Worm (Caenorhabditis elegans) whole organism, L4 larva: ENCODE results near the gene T24E12.10.

Experiments
- F37D6.2 ChIP-seq: sonication (generic microtip); optimal IDR thresholded peaks from 2 replicates; lab custom pipeline; 2016; ENCODE audit warnings: mild to moderate bottlenecking, missing genetic modification characterization, missing compliant biosample characterization
- ama-1 ChIP-seq: fragments of 150-350 bp; optimal IDR thresholded peaks from 2 replicates; lab custom pipeline; 2014; ENCODE audit warnings: inconsistent platforms, mixed read lengths
- arid-1 ChIP-seq: fragments of 200-800 bp; sonication (Bioruptor generic); conservative IDR thresholded peaks from 2 replicates; pipeline ENCODE4 v1.3.6; 2022; ENCODE audit warnings: missing genetic modification reagents, missing genetic modification characterization, missing compliant biosample characterization
- attf-4 ChIP-seq: sonication (generic microtip); optimal IDR thresholded peaks from 3 replicates; lab custom pipeline; 2017; ENCODE audit warnings: missing biosample characterization, missing genetic modification characterization
- fos-1 ChIP-seq: fragments of 150-350 bp; optimal IDR thresholded peaks from 2 replicates; lab custom pipeline; 2014; ENCODE audit warnings: missing biosample characterization, missing genetic modification characterization
- lin-15B ChIP-seq: fragments of 150-350 bp; sonication (generic microtip); optimal IDR thresholded peaks from 3 replicates; lab custom pipeline; 2014; ENCODE audit warnings: missing biosample characterization, missing genetic modification characterization
- lsy-2 ChIP-seq, 2 experiments: fragments of 150-350 bp in 1 of 2; sonication (generic microtip) in 1 of 2; optimal IDR thresholded peaks; 2 replicates each; lab custom pipeline; 2014 to 2017; ENCODE audit warnings: missing biosample characterization in 2 of 2, missing genetic modification characterization in 2 of 2
- pha-4 ChIP-seq, 2 experiments: fragments of 150-350 bp in 1 of 2; fragments of 200-800 bp in 1 of 2; sonication (Bioruptor generic) in 1 of 2; IDR thresholded peaks in 1 of 2; optimal IDR thresholded peaks in 1 of 2; 2 replicates each; pipeline versions ENCODE4 v1.3.6 to Lab custom; 2014 to 2022; ENCODE audit warnings: missing genetic modification characterization in 2 of 2, missing genetic modification reagents in 2 of 2, missing biosample characterization in 1 of 2, missing compliant biosample characterization in 1 of 2
- skn-1 ChIP-seq: fragments of 150-350 bp; optimal IDR thresholded peaks from 2 replicates; lab custom pipeline; 2014; ENCODE audit warnings: missing biosample characterization, missing genetic modification characterization
- unc-130 ChIP-seq: sonication (generic microtip); optimal IDR thresholded peaks from 2 replicates; lab custom pipeline; 2016; ENCODE audit warnings: missing genetic modification reagents, missing genetic modification characterization, missing compliant biosample characterization
- unc-62 ChIP-seq, 3 experiments: fragments of 150-350 bp in 1 of 3; sonication (generic microtip); optimal IDR thresholded peaks in 2 of 3; peaks in 1 of 3; 1 replicate in 1 of 3; 2 replicates in 2 of 3; lab custom pipeline; 2014 to 2017; ENCODE audit warnings: missing biosample characterization in 3 of 3, missing genetic modification characterization in 3 of 3, missing genetic modification reagents in 3 of 3, missing genotype in 1 of 3
- zip-2 ChIP-seq: fragments of 150-350 bp; optimal IDR thresholded peaks from 2 replicates; lab custom pipeline; 2014; ENCODE audit warnings: missing biosample characterization, missing genetic modification characterization

- no peak for TF ChIP-seq unc-62 (GFP tag; optimal IDR thresholded peaks at IDR 0.05 in 1 of 2; lab: Kevin White, UChicago)
- no peak for TF ChIP-seq unc-62 (tag; optimal IDR thresholded peaks at IDR 0.05; lab: Kevin White, UChicago)
- TF ChIP-seq arid-1, result no peak
- TF ChIP-seq zip-2 (tag; lab: Kevin White, UChicago), result no peak
- no peak for TF ChIP-seq F37D6.2 (tag; lab: Kevin White, UChicago)
- no peak for TF ChIP-seq unc-130 (GFP tag; lab: Kevin White, UChicago)
- TF ChIP-seq lin-15B, result no peak
- no peak for TF ChIP-seq skn-1 (tag; lab: Kevin White, UChicago)
- no peak for TF ChIP-seq lsy-2 (tag; optimal IDR thresholded peaks at IDR 0.05; lab: Kevin White, UChicago)
- TF ChIP-seq ama-1 (lab: Kevin White, UChicago), result no peak
- TF ChIP-seq pha-4 (GFP tag; IDR thresholded peaks at IDR 0.05; lab: Robert Waterston, UW), result no peak
- TF ChIP-seq pha-4 (tag; optimal IDR thresholded peaks at IDR 0.05; lab: Kevin White, UChicago), result no peak
- no peak for TF ChIP-seq attf-4
- no peak for TF ChIP-seq fos-1
Observed at ce11 chrII:3716455-3716854, 56.6 kb downstream of the T24E12.10 start, which contains the start of gene srh-99.
